Fruit fly (Drosophila melanogaster) whole organism, wandering third instar larva: Measurements from ENCODE around the gene CG3527.
A peak's percentile ranks its signal among the peaks of the same experiment; 100 is the strongest.

Source experiments
- Abd-B ChIP-seq: fragments of >200 bp; optimal IDR thresholded peaks from 2 replicates; lab custom pipeline; 2017; ENCODE audit warnings: missing biosample characterization, missing genetic modification characterization
- CG32264 ChIP-seq: fragments of 200-800 bp; sonication (Bioruptor generic); optimal IDR thresholded peaks from 2 replicates; lab custom pipeline; 2016; ENCODE audit warnings: missing biosample characterization, missing genetic modification characterization
- CG9705 ChIP-seq: fragments of 200-800 bp; sonication (Bioruptor generic); optimal IDR thresholded peaks from 2 replicates; lab custom pipeline; 2018; ENCODE audit warnings: missing biosample characterization, mild to moderate bottlenecking, missing genetic modification characterization
- CrebA ChIP-seq: fragments of 200-800 bp; sonication (Bioruptor generic); optimal IDR thresholded peaks from 2 replicates; lab custom pipeline; 2016; ENCODE audit warnings: missing biosample characterization, mild to moderate bottlenecking, missing genetic modification characterization, borderline replicate concordance
- Dfd ChIP-seq: fragments of >200 bp; optimal IDR thresholded peaks from 2 replicates; lab custom pipeline; 2017; ENCODE audit warnings: missing biosample characterization, missing genetic modification characterization
- Hr78 ChIP-seq: fragments of >200 bp; optimal IDR thresholded peaks from 2 replicates; lab custom pipeline; 2017; ENCODE audit warnings: missing biosample characterization, missing genetic modification characterization
- Hr83 ChIP-seq: fragments of 200-300 bp; sonication (Bioruptor generic); optimal IDR thresholded peaks from 2 replicates; lab custom pipeline; 2016; ENCODE audit warnings: missing biosample characterization, mild to moderate bottlenecking, missing genetic modification characterization, moderate library complexity; ENCODE audit not compliant: poor library complexity, severe bottlenecking
- Jra ChIP-seq: sonication (Bioruptor generic); optimal IDR thresholded peaks from 2 replicates; lab custom pipeline; 2016; ENCODE audit warnings: missing biosample characterization, missing genetic modification characterization
- Myc ChIP-seq: fragments of >200 bp; optimal IDR thresholded peaks from 2 replicates; lab custom pipeline; 2017
- N ChIP-seq: fragments of >200 bp; optimal IDR thresholded peaks from 2 replicates; lab custom pipeline; 2018; ENCODE audit warnings: missing biosample characterization, missing external identifiers, missing genetic modification characterization
- OdsH ChIP-seq: fragments of 200-800 bp; sonication (Bioruptor generic); optimal IDR thresholded peaks from 2 replicates; lab custom pipeline; 2016; ENCODE audit warnings: missing biosample characterization, mild to moderate bottlenecking, missing genetic modification characterization
- Rel ChIP-seq, 2 experiments: fragments of 200-800 bp; sonication (Bioruptor generic) in 1 of 2; optimal IDR thresholded peaks; 2 replicates in 1 of 2; 3 replicates in 1 of 2; lab custom pipeline; 2016 to 2019; ENCODE audit warnings: mild to moderate bottlenecking in 2 of 2, missing biosample characterization in 2 of 2, missing genetic modification characterization in 2 of 2, moderate library complexity in 1 of 2
- Sp1 ChIP-seq: fragments of 200-800 bp; sonication (Bioruptor generic); optimal IDR thresholded peaks from 3 replicates; lab custom pipeline; 2019; ENCODE audit warnings: missing biosample characterization, mild to moderate bottlenecking, missing genetic modification characterization, moderate library complexity
- Vsx2 ChIP-seq: fragments of 200-300, 225-300 bp; sonication (Bioruptor generic); optimal IDR thresholded peaks from 2 replicates; lab custom pipeline; 2018; ENCODE audit warnings: missing biosample characterization, missing genetic modification characterization; ENCODE audit not compliant: partially characterized antibody
- br ChIP-seq: fragments of 200-800 bp; sonication (Bioruptor generic); optimal IDR thresholded peaks from 2 replicates; lab custom pipeline; 2016; ENCODE audit warnings: missing biosample characterization, missing genetic modification characterization
- brk ChIP-seq: fragments of 200-800 bp; sonication (Bioruptor generic); optimal IDR thresholded peaks from 2 replicates; lab custom pipeline; 2016; ENCODE audit warnings: missing biosample characterization, mild to moderate bottlenecking, missing genetic modification characterization
- dl ChIP-seq, 2 experiments: fragments of 175-275, 200-275 bp in 1 of 2; fragments of 200-275 bp in 1 of 2; sonication (Bioruptor generic); optimal IDR thresholded peaks; lab custom pipeline; 2018; ENCODE audit warnings: mild to moderate bottlenecking in 2 of 2, missing biosample characterization in 2 of 2, missing genetic modification characterization in 2 of 2, moderate library complexity in 2 of 2; ENCODE audit not compliant: partially characterized antibody in 2 of 2, insufficient read depth in 1 of 2
- dmrt93B ChIP-seq: fragments of 200-800 bp; sonication (Bioruptor generic); optimal IDR thresholded peaks from 2 replicates; lab custom pipeline; 2018; ENCODE audit warnings: missing biosample characterization, mild to moderate bottlenecking, missing genetic modification characterization
- dsf ChIP-seq: sonication (Bioruptor generic); optimal IDR thresholded peaks from 2 replicates; lab custom pipeline; 2016; ENCODE audit warnings: missing biosample characterization, missing genetic modification characterization, borderline replicate concordance
- ey ChIP-seq: fragments of 200-800 bp; sonication (Bioruptor generic); optimal IDR thresholded peaks from 2 replicates; lab custom pipeline; 2016; ENCODE audit warnings: missing biosample characterization, missing genetic modification characterization
- foxo ChIP-seq, 2 experiments: fragments of 200-800 bp; sonication (Bioruptor generic); optimal IDR thresholded peaks; 2 replicates in 1 of 2; 3 replicates in 1 of 2; lab custom pipeline; 2016 to 2017; ENCODE audit warnings: missing biosample characterization in 2 of 2, missing genetic modification characterization in 2 of 2
- fru ChIP-seq: fragments of 200-800 bp; sonication (Bioruptor generic); optimal IDR thresholded peaks from 3 replicates; lab custom pipeline; 2016; ENCODE audit warnings: missing biosample characterization, mild to moderate bottlenecking, missing genetic modification characterization
- h ChIP-seq: fragments of 200-800 bp; sonication (Bioruptor generic); optimal IDR thresholded peaks from 3 replicates; lab custom pipeline; 2016; ENCODE audit warnings: missing biosample characterization, mild to moderate bottlenecking, missing genetic modification characterization
- jim ChIP-seq: fragments of 175-275, 200-325 bp; sonication (Bioruptor generic); optimal IDR thresholded peaks from 2 replicates; lab custom pipeline; 2016; ENCODE audit warnings: missing biosample characterization, mild to moderate bottlenecking, missing genetic modification characterization
- psq ChIP-seq: fragments of 200-800 bp; sonication (Bioruptor generic); optimal IDR thresholded peaks from 3 replicates; lab custom pipeline; 2017; ENCODE audit warnings: missing biosample characterization, mild to moderate bottlenecking, missing genetic modification characterization, moderate library complexity
- rgr ChIP-seq: fragments of 200-800 bp; sonication (Bioruptor generic); optimal IDR thresholded peaks from 3 replicates; lab custom pipeline; 2016; ENCODE audit warnings: missing biosample characterization, mild to moderate bottlenecking, missing genetic modification characterization
- sage ChIP-seq: fragments of 200-800 bp; sonication (Bioruptor generic); optimal IDR thresholded peaks from 2 replicates; lab custom pipeline; 2016; ENCODE audit warnings: missing biosample characterization, mild to moderate bottlenecking, missing genetic modification characterization
- tai ChIP-seq: sonication (Bioruptor generic); optimal IDR thresholded peaks from 2 replicates; lab custom pipeline; 2016; ENCODE audit warnings: missing biosample characterization, missing genetic modification characterization
- usp ChIP-seq: fragments of >200 bp; optimal IDR thresholded peaks from 2 replicates; lab custom pipeline; 2017; ENCODE audit warnings: missing biosample characterization, missing genetic modification characterization
- woc ChIP-seq: sonication (Bioruptor generic); optimal IDR thresholded peaks from 2 replicates; lab custom pipeline; 2016; ENCODE audit warnings: missing biosample characterization, mild to moderate bottlenecking, missing genetic modification characterization

The CG3527 gene

dm6 chrX:4571829-4572228 is 20.1 kb downstream of the CG3527 start, which contains the start of gene CG12684:
Gene CG12684, minus strand, starts transcription at chrX:4571929.
- TF ChIP-seq dl (GFP tag; optimal IDR thresholded peaks at IDR 0.05; lab: Kevin White, UChicago; ENCODE audit: insufficient read depth in 1 of 2, partially characterized antibody in 2 of 2) (no peak), br (GFP tag; lab: Kevin White, UChicago) (no peak), h (no peak), brk (GFP tag; lab: Kevin White, UChicago) (no peak), Abd-B (GFP tag; lab: Kevin White, UChicago) (no peak), CG32264 (GFP tag; lab: Kevin White, UChicago) (no peak), N (GFP tag; lab: Kevin White, UChicago) (no peak), dmrt93B (GFP tag; lab: Kevin White, UChicago) (no peak), Sp1 (GFP tag; lab: Kevin White, UChicago) (no peak), Jra (GFP tag; lab: Kevin White, UChicago) (no peak), usp (GFP tag; lab: Kevin White, UChicago) (no peak), CrebA (no peak), Rel (GFP tag; optimal IDR thresholded peaks at IDR 0.05; lab: Kevin White, UChicago) (no peak), Rel (tag; optimal IDR thresholded peaks at IDR 0.05; lab: Kevin White, UChicago) (no peak), CG9705 (GFP tag; lab: Kevin White, UChicago) (no peak), Hr78 (no peak), Hr83 (no peak), ey (GFP tag; lab: Kevin White, UChicago) (no peak), tai (GFP tag; lab: Kevin White, UChicago) (no peak)

- no peak for TF ChIP-seq h
- TF ChIP-seq foxo (GFP tag; optimal IDR thresholded peaks at IDR 0.05; lab: Kevin White, UChicago) = peak in 1 of 2 experiments; percentile 25
- peak; percentile 1 for TF ChIP-seq fru
Observed at dm6 chrX:4573971-4574370, 22.2 kb downstream of the CG3527 start.

- TF ChIP-seq fru = peak; percentile 13
- TF ChIP-seq Hr78 = no peak
- TF ChIP-seq sage (GFP tag; lab: Kevin White, UChicago) = no peak
- no peak for TF ChIP-seq Abd-B (GFP tag; lab: Kevin White, UChicago)
- TF ChIP-seq h = peak; percentile 3
- TF ChIP-seq foxo (GFP tag; optimal IDR thresholded peaks at IDR 0.05; lab: Kevin White, UChicago) = peak in 1 of 2 experiments; percentile 28
- TF ChIP-seq Jra (GFP tag; lab: Kevin White, UChicago) = no peak
- TF ChIP-seq Dfd (GFP tag; lab: Kevin White, UChicago) = no peak
Observed at dm6 chrX:4581769-4582168, 30.0 kb downstream of the CG3527 start.

dm6 chrX:4582422-4582821 is 30.6 kb downstream of the CG3527 start:
- TF ChIP-seq Dfd (GFP tag; lab: Kevin White, UChicago) = no peak
- no peak for TF ChIP-seq jim (GFP tag; lab: Kevin White, UChicago)
- no peak for TF ChIP-seq psq (GFP tag; lab: Kevin White, UChicago)
- no peak for TF ChIP-seq woc (GFP tag; lab: Kevin White, UChicago)
- no peak for TF ChIP-seq dsf (GFP tag; lab: Kevin White, UChicago)

- TF ChIP-seq CG9705 (GFP tag; lab: Kevin White, UChicago) = no peak
- no peak for TF ChIP-seq jim (GFP tag; lab: Kevin White, UChicago)
- TF ChIP-seq Myc (lab: Kevin White, UChicago) = no peak
- no peak for TF ChIP-seq dmrt93B (GFP tag; lab: Kevin White, UChicago)
- no peak for TF ChIP-seq OdsH
- no peak for TF ChIP-seq Dfd (GFP tag; lab: Kevin White, UChicago)
Observed at dm6 chrX:4587584-4587983, 35.8 kb downstream of the CG3527 start.

dm6 chrX:4588981-4589380 is 37.2 kb downstream of the CG3527 start:
- TF ChIP-seq CG32264 (GFP tag; lab: Kevin White, UChicago) (no peak), psq (GFP tag; lab: Kevin White, UChicago) (no peak), rgr (no peak), Rel (GFP tag; optimal IDR thresholded peaks at IDR 0.05; lab: Kevin White, UChicago) (no peak), Rel (tag; optimal IDR thresholded peaks at IDR 0.05; lab: Kevin White, UChicago) (no peak), Vsx2 (GFP tag; lab: Kevin White, UChicago) (no peak)
- TF ChIP-seq, all 38 proteins: peak for 0
